Fruit fly (Drosophila melanogaster): ENCODE measurements around the gene CG5167.

DNA sequence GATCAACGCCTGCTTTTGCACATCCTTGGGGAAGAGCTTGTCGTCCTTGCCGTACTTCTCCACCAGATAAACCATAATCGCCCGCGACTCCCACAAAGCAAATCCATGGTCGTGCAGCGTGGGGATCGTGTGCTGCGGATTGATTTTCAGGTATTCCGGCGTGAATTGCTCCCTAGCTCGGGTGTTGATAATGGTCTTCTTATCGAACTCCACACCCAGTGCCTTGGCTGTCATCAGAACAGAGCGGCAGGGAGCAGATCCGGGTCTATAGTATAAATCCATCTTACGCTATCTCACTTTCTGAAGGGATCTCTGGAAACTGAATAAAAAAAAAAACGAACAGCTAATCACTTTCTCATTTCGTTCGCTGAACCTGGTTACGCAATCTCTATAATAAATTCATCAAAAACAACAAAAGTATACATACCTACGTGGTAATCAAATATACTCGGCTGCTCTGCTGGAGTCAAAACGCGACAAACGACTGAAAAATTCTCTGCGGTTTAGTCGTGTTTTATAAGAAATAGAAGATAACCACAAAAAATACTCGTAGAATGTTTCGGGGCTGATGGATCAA lies 41.0 kb upstream of the CG5167 start, which contains the start of gene GstD10:
- TF ChIP-seq toe (GFP tag; optimal IDR thresholded peaks at IDR 0.05) (no peak), pad (GFP tag; optimal IDR thresholded peaks at IDR 0.05) (no peak), kay (GFP tag; ENCODE audit: borderline replicate concordance) (no peak), CG7101 (tag; optimal IDR thresholded peaks at IDR 0.05) (no peak), cnc (optimal IDR thresholded peaks at IDR 0.05) (no peak), Crg-1 (GFP tag; optimal IDR thresholded peaks at IDR 0.05) (no peak), Clk (GFP tag; optimal IDR thresholded peaks at IDR 0.05) (no peak), ovo (GFP tag; optimal IDR thresholded peaks at IDR 0.05) (no peak), cic (GFP tag; optimal IDR thresholded peaks at IDR 0.05) (no peak)

Data from whole organism, adult.